Fruit fly (Drosophila melanogaster) whole organism, larva: Measurements from ENCODE around the gene CG6791.

Experiments used
- noc ChIP-seq: fragments of 200-800 bp; sonication (Bioruptor generic); optimal IDR thresholded peaks from 3 replicates; lab custom pipeline; 2019; ENCODE audit warnings: missing biosample characterization, mild to moderate bottlenecking, missing genetic modification characterization, moderate library complexity

The CG6791 gene

DNA sequence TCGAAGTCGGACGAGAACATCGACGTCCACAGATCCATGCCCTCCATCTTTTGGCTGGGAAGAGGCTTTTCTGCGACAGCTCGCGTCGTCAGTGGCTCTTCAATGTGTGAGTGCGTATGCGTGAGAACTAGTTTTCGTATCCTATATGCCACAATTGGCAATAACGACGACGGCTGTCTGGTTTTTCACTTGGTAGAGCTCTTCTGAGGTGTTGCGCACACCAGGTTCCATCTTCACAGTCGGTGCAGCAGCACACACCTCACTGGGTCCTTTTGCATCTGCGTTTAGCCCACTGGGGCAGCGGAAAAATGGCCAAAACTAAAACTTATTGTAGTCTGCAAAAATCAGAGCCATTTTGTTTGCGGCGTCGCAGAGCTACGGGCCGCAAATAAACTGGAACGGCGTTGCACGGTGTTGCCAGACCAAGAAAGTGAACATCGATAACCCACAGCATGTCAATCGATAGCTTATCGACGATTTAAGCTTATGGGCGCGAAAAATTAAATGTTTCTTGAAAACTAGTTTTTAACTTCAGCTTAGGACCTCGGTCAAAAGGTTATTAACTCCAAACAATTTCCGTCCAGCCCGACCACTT is at the start of gene CG6791:
CG6791 (minus strand) TSS at position 383 of the 595 bp plus-strand sequence.
- no peak for TF ChIP-seq noc (tag; lab: Kevin White, UChicago)

DNA sequence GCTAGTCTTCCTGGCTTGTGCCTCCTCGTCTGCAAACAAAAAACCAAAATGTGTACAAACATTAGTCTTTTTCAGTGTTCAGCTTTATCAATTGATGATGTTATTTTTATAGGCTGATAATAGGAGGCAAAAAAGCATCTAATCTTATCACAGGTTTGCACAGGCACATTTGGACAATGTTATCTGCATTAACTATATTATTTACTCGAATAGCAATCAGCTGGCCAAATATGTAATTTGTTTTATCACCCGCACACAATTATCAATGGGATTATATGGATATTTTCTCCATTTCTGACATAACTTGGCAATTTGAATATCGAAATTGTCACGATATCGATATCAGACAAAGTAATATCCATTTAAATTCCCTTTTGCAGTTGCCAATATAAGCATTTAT is 47.6 kb upstream of the CG6791 start:
- no peak for TF ChIP-seq noc (tag; lab: Kevin White, UChicago)

DNA sequence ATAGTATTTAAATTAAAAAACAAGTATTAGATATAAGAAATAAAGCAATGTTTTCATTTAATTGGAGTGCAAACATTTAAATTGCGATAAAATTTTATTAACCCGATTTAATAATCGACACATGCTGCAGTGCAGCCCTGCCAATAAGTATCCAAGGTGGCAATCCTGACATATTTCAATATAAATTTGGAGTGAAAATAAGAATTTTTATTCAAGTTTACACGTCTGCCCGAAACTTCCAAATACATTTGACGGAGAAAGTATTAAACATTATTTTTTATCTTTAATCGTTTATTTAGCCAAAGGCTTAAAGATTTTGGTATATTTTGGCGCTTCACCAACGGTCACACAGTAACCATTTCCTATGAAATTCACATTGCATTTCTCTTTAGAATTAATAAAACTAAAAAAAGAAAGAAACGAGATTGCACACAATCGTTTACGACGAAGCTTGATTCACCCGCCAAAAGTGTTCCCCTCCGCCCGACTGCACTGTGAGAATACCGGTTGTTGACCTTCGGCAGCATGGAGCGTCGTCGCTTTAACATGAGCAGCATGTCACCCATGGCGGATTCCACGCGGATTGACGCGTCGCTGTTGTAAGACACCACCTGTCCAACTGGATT is 38.6 kb upstream of the CG6791 start, which contains the start of gene CG14712:
CG14712 (plus strand) TSS at position 344 of the 626 bp plus-strand sequence.
- TF ChIP-seq noc (tag; lab: Kevin White, UChicago), result no peak

DNA sequence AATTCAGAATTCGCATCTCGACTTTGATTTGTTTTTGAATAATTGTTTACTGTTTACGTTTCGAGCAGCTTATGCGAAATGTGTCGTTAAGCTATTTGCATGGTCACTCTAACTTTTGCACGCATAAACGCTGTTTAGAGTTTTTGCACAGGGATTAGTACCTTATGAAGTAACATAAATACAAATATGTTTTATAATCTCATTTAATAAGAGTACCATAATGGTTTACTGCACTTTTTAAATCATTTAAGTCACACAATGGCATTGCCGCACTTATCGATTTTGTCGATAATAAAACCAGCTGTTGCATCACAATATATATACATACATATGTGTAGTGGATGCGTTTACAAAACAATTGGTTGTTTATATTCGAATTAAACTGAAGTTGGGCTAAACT is 36.6 kb upstream of the CG6791 start, which contains the start of the genes CG6813 and CG18764:
CG6813 (minus strand) TSS at position 68 of the 400 bp plus-strand sequence.
CG18764 (plus strand) TSS at position 319 of the 400 bp plus-strand sequence.
- TF ChIP-seq noc (tag; lab: Kevin White, UChicago), result no peak

DNA sequence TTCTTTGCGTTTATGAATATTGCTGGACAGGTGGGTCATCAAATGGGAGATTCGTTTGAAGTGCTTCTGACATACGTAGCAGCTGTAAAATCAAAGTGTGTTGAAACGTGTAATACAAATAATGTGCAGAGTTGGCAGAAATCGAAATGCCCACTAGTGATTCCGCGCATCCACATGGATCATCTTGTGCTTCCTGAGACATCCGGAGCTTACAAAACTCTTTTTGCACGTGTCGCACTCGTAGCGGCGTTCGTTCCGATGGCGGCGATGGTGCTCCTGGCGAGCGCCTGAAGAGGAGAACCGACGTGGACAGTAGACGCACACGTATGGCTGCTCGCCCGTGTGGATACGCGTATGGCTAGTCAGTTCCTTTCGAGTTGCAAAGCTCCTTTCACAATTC is 35.6 kb upstream of the CG6791 start, which contains the start of gene Zaf1:
Zaf1 (minus strand) TSS at position 101 of the 400 bp plus-strand sequence.
- TF ChIP-seq noc (tag; lab: Kevin White, UChicago), result no peak

DNA sequence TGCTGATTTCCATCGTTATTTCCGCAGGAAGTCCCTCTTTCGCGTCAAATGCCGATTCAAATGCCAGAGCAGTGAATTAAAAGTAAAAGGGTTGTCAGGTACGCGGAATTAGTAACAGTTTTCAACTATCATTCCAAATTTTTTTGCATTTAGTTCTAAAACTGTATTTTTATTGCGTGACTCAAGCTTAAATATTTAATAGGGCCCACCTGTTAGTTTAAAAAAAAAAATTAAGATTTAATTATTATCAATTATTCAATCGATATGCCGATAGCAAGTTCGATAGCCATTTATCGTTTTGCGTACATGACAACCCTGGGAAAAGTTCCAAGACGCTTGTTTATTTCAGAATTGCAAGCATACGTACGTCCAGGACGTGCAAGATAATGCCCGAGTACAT is 33.1 kb upstream of the CG6791 start, which contains the start of gene CG14711:
CG14711 (plus strand) TSS at position 315 of the 400 bp plus-strand sequence.
- no peak for TF ChIP-seq noc (tag; lab: Kevin White, UChicago)

DNA sequence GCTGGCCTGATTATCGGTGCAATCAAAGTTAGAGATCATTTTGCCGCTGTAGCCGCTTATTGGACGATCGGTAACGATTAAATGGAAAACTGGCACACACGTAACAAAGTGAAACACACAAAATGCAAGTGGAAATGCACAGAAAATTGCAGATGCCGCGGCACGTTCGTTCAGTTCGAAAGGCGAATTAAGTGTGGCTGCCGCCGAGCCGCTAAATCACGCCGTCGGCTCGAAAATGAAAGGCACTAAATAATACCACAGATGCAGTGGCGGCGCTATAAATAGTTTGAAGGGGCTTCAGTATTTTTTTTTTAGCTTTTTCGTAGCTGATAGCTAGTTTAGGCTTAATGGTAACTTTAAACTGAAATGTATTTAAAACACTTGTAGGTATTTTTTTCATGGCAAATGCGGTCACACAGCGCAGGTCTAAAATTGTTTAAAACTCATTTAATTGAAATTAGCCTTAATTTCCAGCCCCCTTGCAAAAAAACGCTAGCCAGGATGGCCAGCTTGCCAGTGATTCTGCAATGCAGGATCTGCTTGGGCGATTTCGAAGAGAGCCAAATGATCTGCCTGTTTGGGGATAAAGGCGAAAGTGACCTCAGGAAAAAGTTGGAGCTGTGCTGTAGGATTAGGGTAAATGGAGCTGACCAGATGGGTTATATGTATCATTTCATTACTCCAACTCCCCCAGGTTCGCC is 29.9 kb upstream of the CG6791 start, which contains the start of the genes Jupiter and CG14710:
Jupiter (minus strand) TSS at position 198 of the 701 bp plus-strand sequence.
CG14710 (plus strand) TSS at position 382 of the 701 bp plus-strand sequence.
- TF ChIP-seq noc (tag; lab: Kevin White, UChicago), result no peak

DNA sequence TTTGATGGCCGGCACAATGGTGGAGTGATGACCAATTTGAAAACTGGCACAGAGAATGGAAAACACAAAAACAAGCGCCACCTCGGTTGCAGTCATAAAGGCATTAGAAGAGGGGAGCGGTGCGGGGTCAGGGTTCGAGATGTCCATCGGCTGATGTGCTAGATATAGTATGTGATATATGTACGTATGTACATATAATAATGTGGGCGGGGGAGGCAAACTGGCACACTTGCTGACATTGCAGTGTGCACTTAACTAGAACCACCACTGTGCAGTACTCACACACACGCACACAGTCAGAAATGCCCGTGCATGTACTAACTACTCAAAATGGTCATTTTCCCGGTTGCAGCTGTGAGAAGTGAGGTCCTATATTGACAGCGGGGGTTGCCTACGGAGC is 28.9 kb upstream of the CG6791 start:
- no peak for TF ChIP-seq noc (tag; lab: Kevin White, UChicago)

DNA sequence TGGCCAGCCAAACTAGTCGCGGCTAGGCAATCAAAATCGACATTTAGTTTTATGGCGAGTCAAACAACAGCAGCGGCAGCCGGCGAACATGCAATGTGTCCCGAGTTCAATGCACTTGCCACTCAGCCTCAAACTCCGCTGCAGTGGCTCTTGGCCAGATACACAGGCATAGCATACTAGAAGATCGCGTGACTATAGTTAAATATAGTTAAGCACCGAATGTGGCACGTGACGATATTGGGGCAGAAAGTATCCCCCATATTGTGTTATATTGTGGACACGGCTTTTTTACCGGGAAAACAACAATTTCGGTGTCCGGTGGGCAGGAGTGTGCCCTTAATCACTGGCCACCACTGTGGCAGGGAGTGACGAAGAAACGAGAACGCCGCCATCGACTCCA is 27.9 kb upstream of the CG6791 start:
- no peak for TF ChIP-seq noc (tag; lab: Kevin White, UChicago)

DNA sequence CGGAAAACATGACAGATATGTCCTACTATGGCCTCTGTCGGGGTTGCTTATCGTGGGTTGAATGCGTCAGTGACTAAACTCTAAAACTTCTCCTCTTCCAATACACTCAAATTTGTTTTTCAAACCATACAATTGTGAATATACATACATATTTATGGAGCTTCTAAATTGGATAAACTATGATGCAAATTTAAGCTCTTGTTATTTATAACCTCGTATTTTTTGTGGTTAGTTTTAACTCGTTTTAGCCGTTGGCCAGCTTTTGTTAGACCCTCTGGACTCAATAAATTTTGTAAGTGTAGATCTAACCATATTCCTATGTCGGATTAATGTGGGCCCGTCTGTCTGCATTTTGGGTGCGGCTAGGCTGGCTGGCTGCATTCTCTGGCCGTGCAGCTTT is 27.4 kb upstream of the CG6791 start:
- no peak for TF ChIP-seq noc (tag; lab: Kevin White, UChicago)

DNA sequence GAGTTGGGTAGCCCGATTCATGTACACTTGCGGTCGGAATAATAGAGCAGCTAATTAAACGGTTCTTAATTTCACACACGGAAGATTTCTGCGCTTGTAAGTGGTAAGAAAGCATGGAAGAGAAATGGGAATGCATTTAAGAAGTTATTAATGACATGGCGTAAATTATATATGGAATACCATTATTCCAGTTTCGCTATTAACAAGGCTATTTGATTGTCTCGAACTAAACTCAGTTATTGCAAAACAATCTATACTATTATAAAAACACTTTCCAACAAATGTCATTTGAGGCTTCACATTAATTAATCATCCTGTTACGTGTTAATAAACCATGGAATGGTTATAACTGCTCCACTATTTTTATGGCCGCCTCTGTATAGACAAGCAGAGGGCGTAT is 26.3 kb upstream of the CG6791 start:
- no peak for TF ChIP-seq noc (tag; lab: Kevin White, UChicago)

DNA sequence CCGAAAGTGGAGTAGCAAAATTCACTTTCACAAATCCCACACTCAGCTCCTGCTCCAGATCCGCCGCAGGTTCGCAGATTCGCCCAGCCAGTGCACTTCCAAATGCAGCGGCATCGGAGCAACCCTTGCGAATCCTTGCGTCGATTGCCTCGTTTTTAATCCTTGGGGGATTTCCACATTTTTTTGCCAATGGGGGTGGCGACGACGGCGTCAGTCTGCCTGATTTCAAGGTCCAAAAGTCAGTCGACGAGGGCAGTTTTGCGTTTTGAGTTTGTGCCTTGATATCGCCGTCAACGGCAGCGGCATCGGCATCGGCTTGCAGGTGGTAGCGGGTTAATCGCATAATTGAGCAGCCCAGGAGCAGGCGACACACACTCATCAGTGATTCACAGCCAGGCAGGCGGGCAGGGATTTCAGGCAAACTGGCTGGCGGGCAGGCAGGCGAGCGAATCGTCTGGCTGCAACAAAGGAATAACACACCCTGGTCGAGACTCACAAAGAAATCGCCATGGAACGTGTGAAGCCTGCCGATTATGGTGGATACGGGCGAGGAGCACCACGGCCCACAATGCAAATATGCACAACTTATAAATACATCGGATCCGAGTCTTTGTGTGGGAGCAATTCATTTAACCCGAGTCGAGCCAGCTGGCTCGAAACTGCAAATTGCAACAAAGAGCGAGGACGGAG is 25.6 kb upstream of the CG6791 start:
- TF ChIP-seq noc (tag; lab: Kevin White, UChicago), result no peak

DNA sequence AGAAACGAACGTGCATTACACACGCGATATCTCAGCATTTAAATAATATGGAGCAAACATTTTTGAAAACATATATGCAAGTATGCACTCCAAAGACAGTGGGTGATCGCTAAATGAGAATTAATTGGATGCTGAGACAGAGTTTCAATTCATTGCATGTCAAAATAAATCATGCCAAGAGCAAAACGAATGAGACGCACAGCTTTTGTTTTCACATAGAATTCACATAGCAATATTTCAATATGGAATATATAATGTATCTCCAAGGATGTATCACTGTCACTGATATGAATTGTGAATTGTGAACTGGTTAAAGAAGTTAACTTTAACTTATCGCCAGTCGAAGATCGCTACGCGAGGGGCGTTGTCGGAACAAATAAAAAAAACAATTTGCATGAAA is 24.6 kb upstream of the CG6791 start:
- no peak for TF ChIP-seq noc (tag; lab: Kevin White, UChicago)

DNA sequence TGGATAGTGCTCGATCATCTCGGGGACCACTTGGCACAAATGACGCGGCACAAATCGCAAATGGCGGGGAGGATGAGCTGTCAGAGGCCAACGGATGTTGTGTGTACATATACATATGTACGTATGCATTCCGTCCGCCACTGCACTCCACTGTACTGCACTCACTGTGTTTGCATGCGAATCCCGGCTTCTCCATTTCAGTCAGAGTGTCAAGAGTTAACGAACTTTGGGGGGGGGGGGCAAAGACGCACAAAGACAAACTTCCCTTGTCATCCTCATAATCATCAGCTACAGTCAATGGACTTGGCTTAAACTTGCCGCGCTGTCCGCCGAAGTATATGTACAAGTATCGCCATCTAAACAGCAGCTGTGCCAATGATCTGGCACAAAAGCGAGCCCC is 24.2 kb upstream of the CG6791 start:
- no peak for TF ChIP-seq noc (tag; lab: Kevin White, UChicago)

DNA sequence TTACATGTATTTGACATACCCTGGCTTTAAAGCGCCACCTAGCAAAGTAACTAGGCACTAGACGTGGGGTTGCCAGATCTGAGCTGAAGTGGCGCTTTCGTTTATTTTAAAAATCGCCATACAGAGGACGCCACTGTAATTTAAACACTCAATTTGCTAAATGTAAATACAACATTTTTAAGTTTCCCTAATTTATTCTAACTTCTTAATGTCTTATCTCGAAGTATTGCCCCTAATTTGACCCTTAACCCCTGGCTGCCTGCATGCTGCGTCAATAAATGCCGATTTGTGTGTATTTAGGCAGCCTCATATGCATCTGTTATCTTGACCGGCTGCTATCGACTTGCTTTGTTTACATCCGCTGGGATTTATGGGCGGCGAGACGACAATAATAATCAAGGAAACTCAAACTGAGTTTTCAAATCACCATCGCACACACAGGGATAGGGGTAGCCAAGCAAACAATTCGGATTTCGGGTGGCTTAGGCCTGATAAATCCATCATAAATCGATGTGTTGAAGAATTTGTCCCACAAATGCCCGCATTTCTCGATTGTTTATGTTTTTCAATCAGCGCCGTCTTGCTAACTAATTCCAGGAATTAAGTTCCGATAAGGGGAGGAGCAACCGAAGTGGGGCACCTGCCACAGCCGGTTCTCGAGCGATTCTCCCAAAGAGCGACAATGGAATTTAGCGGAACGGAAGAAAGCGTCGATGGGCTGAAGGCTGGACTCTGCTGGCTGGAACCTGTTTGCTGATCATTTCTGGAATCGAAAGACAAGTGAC is 23.5 kb upstream of the CG6791 start:
- no peak for TF ChIP-seq noc (tag; lab: Kevin White, UChicago)
